Worm (Caenorhabditis elegans): ENCODE results near the gene Y81B9A.3.

Gene Y81B9A.3

DNA sequence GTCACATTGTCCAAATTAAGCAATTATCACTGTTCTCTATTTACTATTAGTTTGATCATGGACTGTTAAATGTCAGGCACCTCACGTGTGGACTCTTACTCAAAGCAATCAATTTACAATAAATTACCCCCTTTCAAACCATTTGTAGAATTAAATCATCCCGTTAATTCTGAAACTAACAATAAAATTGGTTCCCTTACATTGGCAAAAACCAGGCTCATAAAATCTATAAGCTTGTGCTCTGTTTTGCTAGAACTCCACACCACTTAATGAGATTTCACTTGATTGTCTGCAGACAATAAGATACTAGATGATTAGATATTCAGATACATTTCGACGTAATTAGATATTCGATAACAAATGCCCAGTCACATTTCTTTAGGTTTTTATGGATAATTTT, 12.2 kb upstream of the Y81B9A.3 start:
- no peak for TF ChIP-seq ets-4 (GFP tag; optimal IDR thresholded peaks at IDR 0.05)
- no peak for TF ChIP-seq ceh-58 (GFP tag; IDR thresholded peaks at IDR 0.05)
- no peak for TF ChIP-seq egl-44 (GFP tag; IDR thresholded peaks at IDR 0.05)
- no peak for TF ChIP-seq ztf-6 (GFP tag; IDR thresholded peaks at IDR 0.05)
- no peak for TF ChIP-seq dpl-1 (GFP tag; optimal IDR thresholded peaks at IDR 0.05)
- TF ChIP-seq tlf-1 (GFP tag; optimal IDR thresholded peaks at IDR 0.05) = no peak
- TF ChIP-seq madf-6 (GFP tag; IDR thresholded peaks at IDR 0.05) = no peak
- no peak for TF ChIP-seq attf-3 (GFP tag; conservative IDR thresholded peaks at IDR 0.05)
- no peak for TF ChIP-seq zim-3 (tag; optimal IDR thresholded peaks at IDR 0.05)
- TF ChIP-seq hlh-26 (GFP tag; conservative IDR thresholded peaks at IDR 0.05) = no peak
- TF ChIP-seq T26A5.8 (tag; optimal IDR thresholded peaks at IDR 0.05) = no peak
- no peak for TF ChIP-seq somi-1 (GFP tag; optimal IDR thresholded peaks at IDR 0.05)
- TF ChIP-seq madf-8 (GFP tag; conservative IDR thresholded peaks at IDR 0.05) = no peak
- no peak for TF ChIP-seq C06A6.2 (GFP tag; conservative IDR thresholded peaks at IDR 0.05)
- no peak for TF ChIP-seq aptf-3 (GFP tag; IDR thresholded peaks at IDR 0.05)
- TF ChIP-seq Y67H2A.10 (GFP tag; conservative IDR thresholded peaks at IDR 0.05) = no peak
- no peak for TF ChIP-seq nfya-2 (GFP tag; IDR thresholded peaks at IDR 0.05)
- no peak for TF ChIP-seq let-526 (GFP tag; IDR thresholded peaks at IDR 0.05)
- no peak for TF ChIP-seq Y53G8AR.9 (GFP tag; conservative IDR thresholded peaks at IDR 0.05)

DNA sequence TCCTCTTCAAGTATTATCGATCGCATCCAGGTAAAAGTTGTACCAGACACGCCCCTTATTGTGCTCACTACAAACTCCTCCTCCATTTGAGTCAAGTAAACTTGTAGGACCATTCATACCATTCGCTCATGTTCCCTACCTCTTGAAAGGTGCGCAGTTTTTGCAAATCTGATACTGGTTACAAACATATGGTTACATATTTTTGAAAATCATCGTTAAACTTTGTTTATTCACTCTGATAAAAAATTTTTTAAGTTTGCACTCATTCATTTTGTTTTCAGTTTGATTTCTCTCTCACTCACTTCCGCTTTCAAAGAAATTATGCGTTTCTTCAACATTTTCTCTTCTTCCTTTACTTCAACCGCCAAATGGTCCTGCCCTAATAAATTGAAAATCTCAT, 11.0 kb upstream of the Y81B9A.3 start, which contains the start of gene B0563.1:
Gene B0563.1, plus strand, starts transcription at position 301 of the 400 bp plus-strand sequence.
- no peak for TF ChIP-seq mcd-1 (GFP tag; IDR thresholded peaks at IDR 0.05)
- no peak for TF ChIP-seq Y79H2A.3 (GFP tag; conservative IDR thresholded peaks at IDR 0.05)
- no peak for TF ChIP-seq Y67H2A.10 (GFP tag; conservative IDR thresholded peaks at IDR 0.05)
- TF ChIP-seq snpc-3.4 (tag; optimal IDR thresholded peaks at IDR 0.05) = no peak
- no peak for TF ChIP-seq ztf-22 (GFP tag; optimal IDR thresholded peaks at IDR 0.05)
- no peak for TF ChIP-seq attf-5 (GFP tag; optimal IDR thresholded peaks at IDR 0.05)
- no peak for TF ChIP-seq F39B2.1 (GFP tag; IDR thresholded peaks at IDR 0.05)
- no peak for TF ChIP-seq lin-35 (GFP tag; optimal IDR thresholded peaks at IDR 0.05)
- TF ChIP-seq ztf-25 (GFP tag; IDR thresholded peaks at IDR 0.05) = no peak
- TF ChIP-seq chd-7 (tag; optimal IDR thresholded peaks at IDR 0.05) = no peak
- no peak for TF ChIP-seq mxl-1 (tag; optimal IDR thresholded peaks at IDR 0.05)
- TF ChIP-seq F22D6.2 (tag; optimal IDR thresholded peaks at IDR 0.05) = no peak
- no peak for TF ChIP-seq hmg-1.2 (GFP tag; IDR thresholded peaks at IDR 0.05)
- no peak for TF ChIP-seq ceh-40 (GFP tag; IDR thresholded peaks at IDR 0.05)
- no peak for TF ChIP-seq efl-1 (GFP tag; optimal IDR thresholded peaks at IDR 0.05)
- no peak for TF ChIP-seq lsl-1 (GFP tag; optimal IDR thresholded peaks at IDR 0.05)
- no peak for TF ChIP-seq Y95B8A.8 (GFP tag; IDR thresholded peaks at IDR 0.05)

DNA sequence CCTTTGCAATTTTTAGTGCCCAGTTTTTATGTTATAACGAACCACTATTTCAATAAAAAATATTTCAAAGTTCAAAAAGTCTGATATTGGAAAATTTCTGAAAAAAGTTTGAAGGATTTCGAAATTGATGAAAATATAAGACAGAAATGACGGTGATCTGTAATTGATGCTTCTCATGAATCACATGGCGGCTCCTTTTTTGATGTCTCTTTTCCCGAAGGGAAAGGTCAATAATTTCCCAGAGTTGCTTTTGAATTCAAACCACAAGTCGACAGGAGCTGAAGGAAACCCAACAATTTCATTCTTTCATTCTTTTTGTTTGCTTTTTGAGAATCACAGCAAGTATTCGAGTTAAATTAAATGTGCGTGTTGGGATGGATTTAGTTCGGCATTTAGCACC, 10.0 kb upstream of the Y81B9A.3 start, which contains the start of gene B0563.18:
Gene B0563.18, plus strand, starts transcription at position 301 of the 400 bp plus-strand sequence.
- no peak for TF ChIP-seq ZK185.1 (tag; optimal IDR thresholded peaks at IDR 0.05; ENCODE audit: poor library complexity, severe bottlenecking)
- TF ChIP-seq F57C9.4 (tag; optimal IDR thresholded peaks at IDR 0.05) = no peak
- TF ChIP-seq gei-17 (GFP tag; optimal IDR thresholded peaks at IDR 0.05) = no peak
- no peak for TF ChIP-seq chd-7 (tag; optimal IDR thresholded peaks at IDR 0.05)
- no peak for TF ChIP-seq nhr-90 (tag; optimal IDR thresholded peaks at IDR 0.05)
- TF ChIP-seq ceh-40 (GFP tag; IDR thresholded peaks at IDR 0.05) = no peak
- no peak for TF ChIP-seq rcor-1 (GFP tag; IDR thresholded peaks at IDR 0.05)
- TF ChIP-seq ceh-100 (GFP tag; IDR thresholded peaks at IDR 0.05) = no peak
- no peak for TF ChIP-seq F22D6.2 (tag; optimal IDR thresholded peaks at IDR 0.05)
- no peak for TF ChIP-seq hlh-12 (tag; optimal IDR thresholded peaks at IDR 0.05)
- no peak for TF ChIP-seq K11D2.4 (GFP tag; IDR thresholded peaks at IDR 0.05)
- no peak for TF ChIP-seq lin-40 (tag; optimal IDR thresholded peaks at IDR 0.05)

Measured in whole organism, young adult.